Fruit fly (Drosophila melanogaster) whole organism, embryonic: ENCODE data around the gene Spn27A.

ENCODE experiments used
- Asciz ChIP-seq: fragments of 200-800 bp; sonication (Bioruptor generic); optimal IDR thresholded peaks from 2 replicates; lab custom pipeline; 2017; ENCODE audit warnings: missing biosample characterization, mild to moderate bottlenecking, missing genetic modification characterization, missing genetic modification reagents
- CG10209 ChIP-seq: fragments of 200-800 bp; sonication (Bioruptor generic); optimal IDR thresholded peaks from 3 replicates; lab custom pipeline; 2017; ENCODE audit warnings: missing biosample characterization, mild to moderate bottlenecking, missing genetic modification characterization, missing genetic modification reagents
- CG10654 ChIP-seq: fragments of 200-800 bp; sonication (Bioruptor generic); optimal IDR thresholded peaks from 2 replicates; lab custom pipeline; 2016; ENCODE audit warnings: missing biosample characterization, missing genetic modification characterization
- CG11560 ChIP-seq: fragments of 200-800 bp; sonication (Bioruptor generic); IDR thresholded peaks from 3 replicates; pipeline ENCODE4 v1.3.6; 2022; ENCODE audit warnings: missing biosample characterization, missing genetic modification characterization
- CG11696 ChIP-seq: fragments of 200-800 bp; sonication (Bioruptor generic); IDR thresholded peaks from 2 replicates; pipeline ENCODE4 v1.3.6; 2022; ENCODE audit warnings: missing biosample characterization, missing genetic modification characterization
- CG12219 ChIP-seq: fragments of 200-800 bp; sonication (Bioruptor generic); optimal IDR thresholded peaks from 3 replicates; lab custom pipeline; 2018; ENCODE audit warnings: missing biosample characterization, mild to moderate bottlenecking, missing genetic modification characterization
- CG1233 ChIP-seq: fragments of 200-800 bp; sonication (Bioruptor generic); optimal IDR thresholded peaks from 4 replicates; lab custom pipeline; 2018; ENCODE audit warnings: missing biosample characterization, mild to moderate bottlenecking, missing genetic modification characterization
- CG12744 ChIP-seq: fragments of 200-800 bp; sonication (Bioruptor generic); optimal IDR thresholded peaks from 2 replicates; lab custom pipeline; 2016; ENCODE audit warnings: missing biosample characterization, missing genetic modification characterization
- CG12769 ChIP-seq: fragments of 200-800 bp; sonication (Bioruptor generic); optimal IDR thresholded peaks from 2 replicates; lab custom pipeline; 2019; ENCODE audit warnings: missing biosample characterization, mild to moderate bottlenecking, missing genetic modification characterization, moderate library complexity
- CG13287 ChIP-seq: fragments of 200-800 bp; sonication (Bioruptor generic); IDR thresholded peaks from 2 replicates; pipeline ENCODE4 v1.3.6; 2022; ENCODE audit warnings: missing biosample characterization, missing genetic modification characterization; ENCODE audit not compliant: partially characterized antibody
- CG14014 ChIP-seq: fragments of 200-800 bp; sonication (Bioruptor generic); IDR thresholded peaks from 2 replicates; pipeline ENCODE4 v1.3.6; 2022; ENCODE audit warnings: missing biosample characterization, missing genetic modification characterization
- CG14965 ChIP-seq: fragments of 200-800 bp; sonication (Bioruptor generic); optimal IDR thresholded peaks from 2 replicates; lab custom pipeline; 2016; ENCODE audit warnings: missing biosample characterization, missing genetic modification characterization, borderline replicate concordance
- CG15479 ChIP-seq: fragments of 200-800 bp; sonication (Bioruptor generic); optimal IDR thresholded peaks from 3 replicates; lab custom pipeline; 2019; ENCODE audit warnings: missing biosample characterization, mild to moderate bottlenecking, missing genetic modification characterization, moderate library complexity
- CG16779 ChIP-seq: fragments of 200-800 bp; sonication (Bioruptor generic); IDR thresholded peaks from 2 replicates; pipeline ENCODE4 v1.3.6; 2022; ENCODE audit warnings: missing biosample characterization, missing genetic modification characterization
- CG17328 ChIP-seq: fragments of 200-800 bp; sonication (Bioruptor generic); IDR thresholded peaks from 2 replicates; pipeline ENCODE4 v1.3.6; 2022; ENCODE audit warnings: missing biosample characterization, missing genetic modification characterization
- CG18619 ChIP-seq: fragments of 200-800 bp; sonication (Bioruptor generic); optimal IDR thresholded peaks from 3 replicates; lab custom pipeline; 2017; ENCODE audit warnings: missing biosample characterization, mild to moderate bottlenecking, missing genetic modification characterization
- CG2116 ChIP-seq: fragments of 200-800 bp; sonication (Bioruptor generic); optimal IDR thresholded peaks from 3 replicates; lab custom pipeline; 2018; ENCODE audit warnings: missing biosample characterization, mild to moderate bottlenecking, missing genetic modification characterization
- CG2199 ChIP-seq: fragments of 200-800 bp; sonication (Bioruptor generic); IDR thresholded peaks from 3 replicates; pipeline ENCODE4 v1.3.6; 2022; ENCODE audit warnings: missing biosample characterization, missing genetic modification characterization
- CG2202 ChIP-seq: fragments of 200-800 bp; sonication (Bioruptor generic); optimal IDR thresholded peaks from 2 replicates; lab custom pipeline; 2018; ENCODE audit warnings: missing biosample characterization, mild to moderate bottlenecking, missing genetic modification characterization
- CG31441 ChIP-seq: fragments of 200-800 bp; sonication (Bioruptor generic); IDR thresholded peaks from 2 replicates; pipeline ENCODE4 v1.3.6; 2022; ENCODE audit warnings: missing biosample characterization, missing genetic modification characterization
- CG33213 ChIP-seq: fragments of 200-800 bp; sonication (Bioruptor generic); optimal IDR thresholded peaks from 3 replicates; lab custom pipeline; 2016; ENCODE audit warnings: missing biosample characterization, missing genetic modification characterization
- CG33557 ChIP-seq: fragments of 200-800 bp; sonication (Bioruptor generic); optimal IDR thresholded peaks from 2 replicates; lab custom pipeline; 2019; ENCODE audit warnings: missing biosample characterization, mild to moderate bottlenecking, missing genetic modification characterization, moderate library complexity
- CG5180 ChIP-seq: fragments of 200-800 bp; sonication (Bioruptor generic); optimal IDR thresholded peaks from 3 replicates; lab custom pipeline; 2017; ENCODE audit warnings: missing biosample characterization, missing genetic modification characterization, mild to moderate bottlenecking, moderate library complexity, missing genetic modification reagents
- CG7556 ChIP-seq: fragments of 200-800 bp; sonication (Bioruptor generic); optimal IDR thresholded peaks from 2 replicates; lab custom pipeline; 2017; ENCODE audit warnings: missing biosample characterization, mild to moderate bottlenecking, missing genetic modification characterization
- CG7839 ChIP-seq: fragments of 200-800 bp; sonication (Bioruptor generic); optimal IDR thresholded peaks from 3 replicates; lab custom pipeline; 2018; ENCODE audit warnings: missing biosample characterization, mild to moderate bottlenecking, missing genetic modification characterization, moderate library complexity
- CG8290 ChIP-seq, 3 experiments: fragments of 200-800 bp; sonication (Bioruptor generic); optimal IDR thresholded peaks; 2 replicates each; lab custom pipeline; 2016 to 2019; ENCODE audit warnings: missing biosample characterization in 3 of 3, missing genetic modification characterization in 3 of 3, mild to moderate bottlenecking in 2 of 3, moderate library complexity in 1 of 3
- CG8359 ChIP-seq: fragments of 200-800 bp; sonication (Bioruptor generic); optimal IDR thresholded peaks from 2 replicates; lab custom pipeline; 2017; ENCODE audit warnings: missing biosample characterization, mild to moderate bottlenecking, missing genetic modification characterization, borderline replicate concordance
- CG8924 ChIP-seq: fragments of 200-800 bp; optimal IDR thresholded peaks from 3 replicates; lab custom pipeline; 2019; ENCODE audit warnings: missing biosample characterization, mild to moderate bottlenecking, missing genetic modification characterization, moderate library complexity
- CG9215 ChIP-seq: fragments of 200-800 bp; sonication (Bioruptor generic); IDR thresholded peaks from 2 replicates; pipeline ENCODE4 v1.3.6; 2022; ENCODE audit warnings: missing biosample characterization, missing genetic modification characterization
- Hsf ChIP-seq: fragments of 200-800 bp; sonication (Bioruptor generic); optimal IDR thresholded peaks from 3 replicates; lab custom pipeline; 2016; ENCODE audit warnings: missing biosample characterization, missing genetic modification characterization
- Kr ChIP-seq: fragments of 200-800 bp; sonication (Bioruptor generic); optimal IDR thresholded peaks from 2 replicates; lab custom pipeline; 2017; ENCODE audit warnings: missing biosample characterization, mild to moderate bottlenecking, missing genetic modification characterization
- MTF-1 ChIP-seq: fragments of 200-800 bp; sonication (Bioruptor generic); optimal IDR thresholded peaks from 2 replicates; lab custom pipeline; 2018; ENCODE audit warnings: missing biosample characterization, mild to moderate bottlenecking, missing genetic modification characterization, borderline replicate concordance
- NC2β ChIP-seq: fragments of 200-800 bp; sonication (Bioruptor generic); optimal IDR thresholded peaks from 2 replicates; lab custom pipeline; 2016; ENCODE audit warnings: missing biosample characterization, missing genetic modification characterization
- az2 ChIP-seq: fragments of 200-800 bp; sonication (Bioruptor generic); optimal IDR thresholded peaks from 3 replicates; lab custom pipeline; 2016; ENCODE audit warnings: missing biosample characterization, missing genetic modification characterization
- cato ChIP-seq: fragments of 200-800 bp; sonication (Bioruptor generic); optimal IDR thresholded peaks from 2 replicates; lab custom pipeline; 2016; ENCODE audit warnings: missing biosample characterization, missing genetic modification characterization, borderline replicate concordance
- chif ChIP-seq, 2 experiments: fragments of 200-800 bp; sonication (Bioruptor generic); optimal IDR thresholded peaks; 3 replicates each; lab custom pipeline; 2016; ENCODE audit warnings: missing biosample characterization in 2 of 2, missing genetic modification characterization in 2 of 2
- ci ChIP-seq: fragments of 200-800 bp; sonication (Bioruptor generic); IDR thresholded peaks from 3 replicates; pipeline ENCODE4 v1.3.6; 2022; ENCODE audit warnings: missing biosample characterization, missing genetic modification characterization
- fd102C ChIP-seq: fragments of 200-800 bp; sonication (Bioruptor generic); optimal IDR thresholded peaks from 2 replicates; lab custom pipeline; 2018; ENCODE audit warnings: missing biosample characterization, mild to moderate bottlenecking, missing genetic modification characterization, moderate library complexity
- grn ChIP-seq: fragments of 200-800 bp; sonication (Bioruptor generic); optimal IDR thresholded peaks from 3 replicates; lab custom pipeline; 2017; ENCODE audit warnings: missing biosample characterization, missing genetic modification characterization
- ham ChIP-seq: fragments of 200-800 bp; sonication (Bioruptor generic); IDR thresholded peaks from 2 replicates; pipeline ENCODE4 v1.3.6; 2022; ENCODE audit warnings: missing biosample characterization, missing genetic modification characterization
- her ChIP-seq: fragments of 200-800 bp; sonication (Bioruptor generic); optimal IDR thresholded peaks from 2 replicates; lab custom pipeline; 2016; ENCODE audit warnings: missing biosample characterization, missing genetic modification characterization
- lbe ChIP-seq: fragments of 200-800 bp; sonication (Bioruptor generic); optimal IDR thresholded peaks from 2 replicates; lab custom pipeline; 2016; ENCODE audit warnings: missing biosample characterization, mild to moderate bottlenecking, missing genetic modification characterization
- odd ChIP-seq: fragments of 200-800 bp; sonication (Bioruptor generic); optimal IDR thresholded peaks from 2 replicates; lab custom pipeline; 2017; ENCODE audit warnings: missing biosample characterization, mild to moderate bottlenecking, missing genetic modification characterization
- otp ChIP-seq: fragments of 200-800 bp; sonication (Bioruptor generic); IDR thresholded peaks from 3 replicates; pipeline ENCODE4, ENCODE4 v1.3.6; 2022; ENCODE audit warnings: missing biosample characterization, missing genetic modification characterization
- prd ChIP-seq, 3 experiments: fragments of >200 bp in 2 of 3; fragments of 200-800 bp in 1 of 3; sonication (Bioruptor generic) in 1 of 3; optimal IDR thresholded peaks in 2 of 3; IDR thresholded peaks in 1 of 3; 2 replicates in 2 of 3; 3 replicates in 1 of 3; pipeline versions ENCODE4 v1.3.6 to Lab custom; 2017 to 2022; ENCODE audit warnings: missing biosample characterization in 1 of 3, missing genetic modification characterization in 1 of 3
- salm ChIP-seq: fragments of 200-800 bp; sonication (Bioruptor generic); optimal IDR thresholded peaks from 2 replicates; lab custom pipeline; 2018; ENCODE audit warnings: missing biosample characterization, mild to moderate bottlenecking, missing genetic modification characterization
- slp2 ChIP-seq: fragments of 200-800 bp; sonication (Bioruptor generic); optimal IDR thresholded peaks from 2 replicates; lab custom pipeline; 2016; ENCODE audit warnings: missing biosample characterization, missing genetic modification characterization
- sob ChIP-seq: fragments of 200-800 bp; sonication (Bioruptor generic); IDR thresholded peaks from 2 replicates; pipeline ENCODE4 v1.3.6; 2022; ENCODE audit warnings: missing biosample characterization, missing genetic modification characterization
- unpg ChIP-seq: fragments of 200-800 bp; sonication (Bioruptor generic); optimal IDR thresholded peaks from 3 replicates; lab custom pipeline; 2018; ENCODE audit warnings: missing biosample characterization, mild to moderate bottlenecking, missing genetic modification characterization, moderate library complexity

The Spn27A gene

dm6 chr2L:6700742-6701141 is 27.6 kb upstream of the Spn27A start (continued):
- TF ChIP-seq CG14014 (GFP tag; lab: Robert Waterston, UW), result peak; percentile 39; the same call in 1 of the 2 replicates
- TF ChIP-seq CG11696, result no peak
- TF ChIP-seq az2 (GFP tag; lab: Kevin White, UChicago), result no peak
- peak; percentile 27 for TF ChIP-seq CG12219 (GFP tag; lab: Kevin White, UChicago)
- no peak for TF ChIP-seq slp2 (GFP tag; lab: Kevin White, UChicago)
- TF ChIP-seq salm, result no peak
- TF ChIP-seq CG2116 (GFP tag; lab: Kevin White, UChicago), result peak; percentile 22
- TF ChIP-seq Hsf (GFP tag; lab: Kevin White, UChicago), result peak; percentile 23
- peak; percentile 20 for TF ChIP-seq CG33213 (GFP tag; lab: Kevin White, UChicago)
- TF ChIP-seq CG31441, result peak; percentile 18; the same call in 1 of the 2 replicates
- peak; percentile 14 for TF ChIP-seq grn (GFP tag; lab: Kevin White, UChicago)
- TF ChIP-seq CG8359 (GFP tag; lab: Kevin White, UChicago), result peak; percentile 34
- TF ChIP-seq CG10654 (GFP tag; lab: Kevin White, UChicago), result peak; percentile 4
- peak; percentile 11 for TF ChIP-seq cato
- TF ChIP-seq CG8290 (GFP tag; optimal IDR thresholded peaks at IDR 0.05; lab: Kevin White, UChicago), result peak; percentile 31
- TF ChIP-seq CG8290 (tag; optimal IDR thresholded peaks at IDR 0.05; lab: Kevin White, UChicago), result peak in 1 of 2 experiments; percentile 39
- peak; percentile 80 for TF ChIP-seq CG2202 (tag; lab: Kevin White, UChicago)
- TF ChIP-seq fd102C (GFP tag; lab: Kevin White, UChicago), result peak; percentile 99
- 0 out of 2 replicates have a peak, but pooled peaks have one; percentile 25 for TF ChIP-seq sob (GFP tag; lab: Robert Waterston, UW)
- TF ChIP-seq CG7839 (tag; lab: Kevin White, UChicago), result peak; percentile 11
- TF ChIP-seq unpg (GFP tag; lab: Kevin White, UChicago), result peak; percentile 7
- peak; percentile 91 for TF ChIP-seq CG15479
- no peak for TF ChIP-seq lbe (GFP tag; lab: Kevin White, UChicago)
- TF ChIP-seq CG18619 (GFP tag; lab: Kevin White, UChicago), result peak; percentile 19
- TF ChIP-seq CG11560 (tag; lab: Robert Waterston, UW), result no peak
- peak; percentile 40 for TF ChIP-seq CG12744 (GFP tag; lab: Kevin White, UChicago)
- TF ChIP-seq CG14965 (GFP tag; lab: Kevin White, UChicago), result peak; percentile 38
- peak; percentile 51; the same call in 1 of the 3 replicates for TF ChIP-seq otp
- TF ChIP-seq CG13287, result no peak
- peak; percentile 45 for TF ChIP-seq CG12769
- peak; percentile 93 for TF ChIP-seq Kr
- TF ChIP-seq chif (GFP tag; optimal IDR thresholded peaks at IDR 0.05; lab: Kevin White, UChicago), result peak; percentile 36
- TF ChIP-seq Asciz, result peak; percentile 36
- no peak for TF ChIP-seq ham
- no peak for TF ChIP-seq CG2199 (GFP tag; lab: Robert Waterston, UW)
- TF ChIP-seq NC2β (GFP tag; lab: Kevin White, UChicago), result peak; percentile 54
- no peak for TF ChIP-seq CG9215 (GFP tag; lab: Robert Waterston, UW)
- TF ChIP-seq MTF-1 (GFP tag; lab: Kevin White, UChicago), result peak; percentile 36
- TF ChIP-seq prd (optimal IDR thresholded peaks at IDR 0.05; lab: Kevin White, UChicago), result no peak
- TF ChIP-seq prd (GFP tag; IDR thresholded peaks at IDR 0.05; lab: Robert Waterston, UW), result peak; percentile 50; the same call in 2 of the 3 replicates
- TF ChIP-seq CG8924 (tag; lab: Kevin White, UChicago), result peak; percentile 71
- TF ChIP-seq odd (GFP tag; lab: Kevin White, UChicago), result peak; percentile 46
- peak; percentile 60 for TF ChIP-seq CG1233 (GFP tag; lab: Kevin White, UChicago)
- 0 out of 2 replicates have a peak, but pooled peaks have one; percentile 27 for TF ChIP-seq CG17328 (GFP tag; lab: Robert Waterston, UW)
- TF ChIP-seq her (GFP tag; lab: Kevin White, UChicago), result peak; percentile 48
- peak; percentile 7 for TF ChIP-seq CG5180 (GFP tag; lab: Kevin White, UChicago)
- TF ChIP-seq CG7556, result peak; percentile 20
- TF ChIP-seq CG10209, result peak; percentile 64
- TF ChIP-seq CG16779, result no peak
- peak; percentile 67; the same call in 2 of the 3 replicates for TF ChIP-seq ci (GFP tag; lab: Robert Waterston, UW)
- TF ChIP-seq CG33557 (GFP tag; lab: Kevin White, UChicago), result peak; percentile 54
